Fruit fly (Drosophila melanogaster): ENCODE results near the gene Arfrp1.
A peak's percentile ranks its signal among the peaks of the same experiment; 100 is the strongest.

Arfrp1 gene

dm6 chrX:9139138-9139537 is 32.3 kb downstream of the Arfrp1 start:
- TF ChIP-seq CG15710 (tag; optimal IDR thresholded peaks at IDR 0.05) = peak; percentile 31
- TF ChIP-seq EcR (GFP tag; optimal IDR thresholded peaks at IDR 0.05) = no peak
- TF ChIP-seq CG13204 (GFP tag; optimal IDR thresholded peaks at IDR 0.05) = peak; percentile 79
- TF ChIP-seq CG32121 (GFP tag; IDR thresholded peaks at IDR 0.05) = peak; percentile 59
- TF ChIP-seq Pif1B (GFP tag; optimal IDR thresholded peaks at IDR 0.05) = no peak
- TF ChIP-seq gl (tag; optimal IDR thresholded peaks at IDR 0.05) = peak; percentile 79
- peak; percentile 46; the same call in 2 of the 3 replicates for TF ChIP-seq fd96Ca (GFP tag; IDR thresholded peaks at IDR 0.05)
- peak; percentile 42; the same call in 1 of the 3 replicates for TF ChIP-seq CG4496 (GFP tag; IDR thresholded peaks at IDR 0.05)
- TF ChIP-seq D1 (tag; optimal IDR thresholded peaks at IDR 0.05) = no peak
- TF ChIP-seq CG17806 (tag; optimal IDR thresholded peaks at IDR 0.05) = peak; percentile 16
- TF ChIP-seq CG8301 (tag; optimal IDR thresholded peaks at IDR 0.05) = peak; percentile 18
- peak; percentile 16 for TF ChIP-seq CG8159 (tag; optimal IDR thresholded peaks at IDR 0.05)
- peak; percentile 60 for TF ChIP-seq Ets98B (GFP tag; IDR thresholded peaks at IDR 0.05)
- peak; percentile 61 for TF ChIP-seq CG14655 (GFP tag; optimal IDR thresholded peaks at IDR 0.05)
- TF ChIP-seq CG12605 (GFP tag; IDR thresholded peaks at IDR 0.05) = peak; percentile 48; the same call in 1 of the 2 replicates

DNA sequence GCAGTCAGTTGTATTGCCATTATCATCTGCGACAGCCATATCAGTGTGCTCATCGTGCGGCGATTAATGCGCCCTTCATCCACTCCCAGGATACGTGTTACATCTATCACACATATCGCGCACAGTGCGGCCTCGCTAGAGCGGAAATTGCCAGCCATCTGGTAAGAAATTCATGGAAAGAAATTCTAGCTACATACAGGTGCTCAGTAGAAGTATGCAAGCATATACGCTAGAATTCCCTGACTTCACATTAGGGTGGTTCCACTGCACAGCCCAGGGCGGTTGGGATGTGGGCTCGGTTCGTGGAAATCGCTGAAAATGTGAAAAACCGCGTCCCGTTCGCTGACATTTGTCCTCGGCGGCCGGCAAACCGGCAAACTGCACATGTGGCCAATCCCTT is 34.4 kb downstream of the Arfrp1 start:
- TF ChIP-seq CG12605 (GFP tag; IDR thresholded peaks at IDR 0.05) = peak; percentile 69
- TF ChIP-seq CG4496 (GFP tag; IDR thresholded peaks at IDR 0.05) = peak; percentile 91
- TF ChIP-seq CG14655 (GFP tag; optimal IDR thresholded peaks at IDR 0.05) = no peak
- TF ChIP-seq fd96Ca (GFP tag; IDR thresholded peaks at IDR 0.05) = peak; percentile 91
- TF ChIP-seq CG34367 (tag; optimal IDR thresholded peaks at IDR 0.05) = peak; percentile 70
- TF ChIP-seq CG15710 (tag; optimal IDR thresholded peaks at IDR 0.05) = peak; percentile 82
- no peak for TF ChIP-seq Pif1B (GFP tag; optimal IDR thresholded peaks at IDR 0.05)
- peak; percentile 66 for TF ChIP-seq CG9948 (tag; optimal IDR thresholded peaks at IDR 0.05)
- TF ChIP-seq EcR (GFP tag; optimal IDR thresholded peaks at IDR 0.05) = no peak
- no peak for TF ChIP-seq CG10348 (GFP tag; IDR thresholded peaks at IDR 0.05)
- peak; percentile 68 for TF ChIP-seq CG8301 (tag; optimal IDR thresholded peaks at IDR 0.05)
- no peak for TF ChIP-seq CG13204 (GFP tag; optimal IDR thresholded peaks at IDR 0.05)
- TF ChIP-seq rn (GFP tag; IDR thresholded peaks at IDR 0.05) = peak; percentile 70
- TF ChIP-seq D1 (tag; optimal IDR thresholded peaks at IDR 0.05) = peak; percentile 36
- peak; percentile 62 for TF ChIP-seq gl (tag; optimal IDR thresholded peaks at IDR 0.05)
- no peak for TF ChIP-seq Pif1A (GFP tag; optimal IDR thresholded peaks at IDR 0.05)
- TF ChIP-seq Snoo (tag; optimal IDR thresholded peaks at IDR 0.05) = peak; percentile 54
- TF ChIP-seq CG17806 (tag; optimal IDR thresholded peaks at IDR 0.05) = peak; percentile 64
- TF ChIP-seq Ets98B (GFP tag; IDR thresholded peaks at IDR 0.05) = peak; percentile 88
- peak; percentile 72 for TF ChIP-seq CG32121 (GFP tag; IDR thresholded peaks at IDR 0.05)
- peak; percentile 80 for TF ChIP-seq CG8159 (tag; optimal IDR thresholded peaks at IDR 0.05)

dm6 chrX:9142224-9142802 is 35.4 kb downstream of the Arfrp1 start, which contains the start of gene CG7065:
CG7065 (plus strand) TSS chrX:9142493.
- TF ChIP-seq Ets98B (GFP tag; IDR thresholded peaks at IDR 0.05) = no peak
- no peak for TF ChIP-seq CG14655 (GFP tag; optimal IDR thresholded peaks at IDR 0.05)
- no peak for TF ChIP-seq CG4496 (GFP tag; IDR thresholded peaks at IDR 0.05)
- no peak for TF ChIP-seq CG13204 (GFP tag; optimal IDR thresholded peaks at IDR 0.05)
- no peak for TF ChIP-seq fd96Ca (GFP tag; IDR thresholded peaks at IDR 0.05)
- TF ChIP-seq D1 (tag; optimal IDR thresholded peaks at IDR 0.05) = no peak
- TF ChIP-seq CG17806 (tag; optimal IDR thresholded peaks at IDR 0.05) = no peak
- TF ChIP-seq rn (GFP tag; IDR thresholded peaks at IDR 0.05) = no peak
- no peak for TF ChIP-seq CG32121 (GFP tag; IDR thresholded peaks at IDR 0.05)
- TF ChIP-seq EcR (GFP tag; optimal IDR thresholded peaks at IDR 0.05) = no peak
- no peak for TF ChIP-seq CG9948 (tag; optimal IDR thresholded peaks at IDR 0.05)
- TF ChIP-seq gl (tag; optimal IDR thresholded peaks at IDR 0.05) = no peak
- TF ChIP-seq CG10348 (GFP tag; IDR thresholded peaks at IDR 0.05) = no peak
- TF ChIP-seq CG8301 (tag; optimal IDR thresholded peaks at IDR 0.05) = no peak
- no peak for TF ChIP-seq Pif1B (GFP tag; optimal IDR thresholded peaks at IDR 0.05)

dm6 chrX:9148989-9149522 is 42.2 kb downstream of the Arfrp1 start, which contains the start of the genes fh and Bap111:
fh (minus strand) TSS chrX:9149071.
Bap111 (plus strand) TSS chrX:9149309.
- TF ChIP-seq CG12605 (GFP tag; IDR thresholded peaks at IDR 0.05) (no peak), CG34367 (tag; optimal IDR thresholded peaks at IDR 0.05) (no peak), CG9948 (tag; optimal IDR thresholded peaks at IDR 0.05) (no peak), CG8159 (tag; optimal IDR thresholded peaks at IDR 0.05) (peak; percentile 7)

DNA sequence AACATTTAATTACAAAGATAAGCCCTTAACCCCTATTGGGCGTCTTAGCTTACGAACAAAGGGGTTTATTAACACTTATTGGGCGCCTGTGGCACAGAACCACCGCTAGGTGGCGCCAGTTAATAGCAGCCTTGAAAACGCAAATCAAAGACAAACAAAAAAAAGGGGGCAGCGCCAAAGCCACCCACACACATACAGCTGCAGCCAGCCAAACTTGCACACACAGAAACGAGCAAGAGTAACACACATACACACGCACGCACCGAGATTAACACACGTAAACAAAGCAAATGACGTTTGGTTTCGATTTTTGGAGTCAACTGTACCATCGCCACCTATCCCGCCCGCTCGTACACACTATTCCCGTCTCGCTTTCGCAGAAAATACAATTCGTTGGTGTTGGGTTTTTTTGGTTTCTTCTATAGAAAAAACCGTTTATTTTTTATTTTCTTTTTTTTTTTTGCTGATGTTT is 45.3 kb downstream of the Arfrp1 start:
- TF ChIP-seq fd96Ca (GFP tag; IDR thresholded peaks at IDR 0.05) = peak; percentile 70; the same call in 1 of the 3 replicates
- no peak for TF ChIP-seq CG14655 (GFP tag; optimal IDR thresholded peaks at IDR 0.05)
- TF ChIP-seq CG4496 (GFP tag; IDR thresholded peaks at IDR 0.05) = peak; percentile 69; the same call in 2 of the 3 replicates
- TF ChIP-seq CG15710 (tag; optimal IDR thresholded peaks at IDR 0.05) = no peak
- no peak for TF ChIP-seq Pif1B (GFP tag; optimal IDR thresholded peaks at IDR 0.05)
- no peak; the same call in 1 of the 2 replicates for TF ChIP-seq rn (GFP tag; IDR thresholded peaks at IDR 0.05)
- TF ChIP-seq CG10348 (GFP tag; IDR thresholded peaks at IDR 0.05) = no peak
- peak; percentile 33 for TF ChIP-seq CG13204 (GFP tag; optimal IDR thresholded peaks at IDR 0.05)
- TF ChIP-seq Snoo (tag; optimal IDR thresholded peaks at IDR 0.05) = no peak
- peak; percentile 8 for TF ChIP-seq CG34367 (tag; optimal IDR thresholded peaks at IDR 0.05)
- peak; percentile 9 for TF ChIP-seq CG8301 (tag; optimal IDR thresholded peaks at IDR 0.05)
- peak; percentile 8 for TF ChIP-seq EcR (GFP tag; optimal IDR thresholded peaks at IDR 0.05)
- TF ChIP-seq CG12605 (GFP tag; IDR thresholded peaks at IDR 0.05) = peak; percentile 71
- no peak for TF ChIP-seq Pif1A (GFP tag; optimal IDR thresholded peaks at IDR 0.05)
- TF ChIP-seq CG8159 (tag; optimal IDR thresholded peaks at IDR 0.05) = peak; percentile 43
- peak; percentile 70 for TF ChIP-seq Ets98B (GFP tag; IDR thresholded peaks at IDR 0.05)
- peak; percentile 74 for TF ChIP-seq CG32121 (GFP tag; IDR thresholded peaks at IDR 0.05)

All from whole organism, pupa.